Worm (Caenorhabditis elegans): Measurements from ENCODE around the gene F22F1.2.

F22F1.2 gene

ce11 chrX:8120281-8120680 is 30.2 kb downstream of the F22F1.2 start:
- TF ChIP-seq aly-1 (tag; optimal IDR thresholded peaks at IDR 0.05) (no peak), tra-4 (tag; optimal IDR thresholded peaks at IDR 0.05) (no peak), tbx-37 (GFP tag; conservative IDR thresholded peaks at IDR 0.05) (no peak), tbx-11 (GFP tag; IDR thresholded peaks at IDR 0.05) (no peak), hmbx-1 (tag; optimal IDR thresholded peaks at IDR 0.05) (no peak), hnd-1 (tag; optimal IDR thresholded peaks at IDR 0.05) (no peak), ets-7 (tag; optimal IDR thresholded peaks at IDR 0.05) (no peak), F13C5.2 (tag; optimal IDR thresholded peaks at IDR 0.05) (no peak), hmg-4 (GFP tag; optimal IDR thresholded peaks at IDR 0.05) (no peak), sea-1 (GFP tag; conservative IDR thresholded peaks at IDR 0.05) (no peak), pes-1 (GFP tag; IDR thresholded peaks at IDR 0.05) (no peak), ama-1 (optimal IDR thresholded peaks at IDR 0.05) (no peak)

DNA sequence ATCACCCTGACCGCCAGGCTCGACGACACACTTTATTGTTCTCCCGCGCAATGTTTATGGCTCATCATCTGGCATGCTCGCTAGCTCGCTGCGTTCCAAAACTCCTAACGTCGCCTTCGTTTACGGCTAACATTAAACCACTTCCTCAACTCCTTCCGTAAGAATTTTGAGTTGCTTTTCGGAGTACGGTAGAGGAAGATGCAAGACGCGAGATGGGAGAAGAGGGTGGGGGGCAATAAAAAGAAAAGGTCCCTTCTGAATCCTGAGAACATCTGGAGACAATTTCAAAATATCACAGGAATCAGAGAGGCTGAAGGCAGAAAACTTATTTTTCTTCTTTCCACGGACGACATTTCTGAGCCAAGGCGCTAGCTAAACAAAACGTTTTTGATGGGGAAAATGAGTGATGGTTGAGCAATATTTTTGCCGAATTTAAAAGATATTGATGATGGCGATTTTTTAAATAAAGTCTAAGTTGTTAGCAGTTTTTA is 32.6 kb downstream of the F22F1.2 start:
- TF ChIP-seq F13C5.2 (tag; optimal IDR thresholded peaks at IDR 0.05) (no peak), tbx-37 (GFP tag; conservative IDR thresholded peaks at IDR 0.05) (no peak)

- TF ChIP-seq hmg-4 (GFP tag; optimal IDR thresholded peaks at IDR 0.05) (no peak), sea-1 (GFP tag; conservative IDR thresholded peaks at IDR 0.05) (no peak), tra-4 (tag; optimal IDR thresholded peaks at IDR 0.05) (no peak), ceh-36 (tag; optimal IDR thresholded peaks at IDR 0.05) (no peak), pes-1 (GFP tag; IDR thresholded peaks at IDR 0.05) (no peak), tbx-11 (GFP tag; IDR thresholded peaks at IDR 0.05) (no peak), B0310.2 (tag; optimal IDR thresholded peaks at IDR 0.05) (no peak), flt-1 (GFP tag; IDR thresholded peaks at IDR 0.05) (no peak), hnd-1 (tag; optimal IDR thresholded peaks at IDR 0.05) (no peak), ceh-13 (GFP tag; optimal IDR thresholded peaks at IDR 0.05) (no peak), ets-7 (tag; optimal IDR thresholded peaks at IDR 0.05) (no peak), scrt-1 (GFP tag; IDR thresholded peaks at IDR 0.05) (no peak), ama-1 (optimal IDR thresholded peaks at IDR 0.05) (no peak), F13C5.2 (tag; optimal IDR thresholded peaks at IDR 0.05) (no peak), tbx-37 (GFP tag; conservative IDR thresholded peaks at IDR 0.05) (no peak), aly-1 (tag; optimal IDR thresholded peaks at IDR 0.05) (no peak), hmbx-1 (tag; optimal IDR thresholded peaks at IDR 0.05) (no peak)
These were observed 34.4 kb downstream of the F22F1.2 start, which contains the start of gene hlh-8 for ce11 chrX:8116157-8116556. Gene hlh-8 (plus strand): TSS chrX:8116457.

DNA sequence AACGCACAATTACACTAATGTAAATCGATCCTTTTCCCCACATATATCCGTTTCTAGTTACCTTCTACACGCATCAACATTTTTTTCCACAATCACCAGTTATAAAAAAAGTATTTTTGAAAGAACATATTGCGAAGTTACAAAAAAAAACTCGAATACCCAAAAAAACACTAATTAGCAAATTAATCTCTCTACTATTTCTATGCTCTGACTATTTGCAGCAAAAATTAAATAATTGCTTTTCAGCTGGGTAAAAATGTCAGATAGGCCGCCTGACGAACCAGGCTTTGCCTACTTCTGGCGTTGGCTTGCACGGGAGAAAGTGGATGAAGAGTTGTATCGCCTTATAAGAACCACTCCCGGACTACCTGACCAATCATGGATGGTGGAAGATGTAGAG is 40.3 kb downstream of the F22F1.2 start, which contains the start of gene K07E3.1:
TSS of gene K07E3.1 (plus strand) at position 247 of the 400 bp plus-strand sequence.
- TF ChIP-seq pes-1 (GFP tag; IDR thresholded peaks at IDR 0.05) = no peak
- TF ChIP-seq F13C5.2 (tag; optimal IDR thresholded peaks at IDR 0.05) = no peak
- TF ChIP-seq scrt-1 (GFP tag; IDR thresholded peaks at IDR 0.05) = no peak

- TF ChIP-seq hmg-4 (GFP tag; optimal IDR thresholded peaks at IDR 0.05) (no peak), flt-1 (GFP tag; IDR thresholded peaks at IDR 0.05) (no peak)
These were observed 41.0 kb downstream of the F22F1.2 start for ce11 chrX:8109531-8109930.

DNA sequence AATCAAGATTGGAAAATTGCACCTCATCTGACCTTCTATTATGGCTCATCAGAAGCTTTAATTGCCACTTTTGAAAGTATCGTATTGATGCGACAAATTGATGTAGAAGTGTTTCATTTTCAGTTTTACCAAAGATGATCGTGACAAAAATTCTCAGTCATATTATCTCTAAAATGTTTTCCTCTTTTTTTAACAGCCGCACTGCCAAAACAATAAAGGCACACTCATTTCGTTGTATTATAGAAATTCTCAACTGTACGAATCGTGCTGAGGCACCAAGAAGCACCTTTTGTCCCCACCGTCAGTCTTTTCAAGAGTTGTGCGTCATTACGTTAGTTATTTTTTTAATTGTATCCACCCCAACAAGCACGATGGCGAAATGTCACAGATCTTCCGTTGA is 42.6 kb downstream of the F22F1.2 start, which contains the start of gene K07E3.9:
TSS of gene K07E3.9 (plus strand) at position 301 of the 400 bp plus-strand sequence.
- TF ChIP-seq B0310.2 (tag; optimal IDR thresholded peaks at IDR 0.05) = no peak

ce11 chrX:8103899-8104298 is 46.6 kb downstream of the F22F1.2 start, which contains the start of gene K07E3.2:
Gene K07E3.2 (plus strand): TSS chrX:8104298.
- no peak for TF ChIP-seq tbx-11 (GFP tag; IDR thresholded peaks at IDR 0.05)
- no peak for TF ChIP-seq ets-7 (tag; optimal IDR thresholded peaks at IDR 0.05)
- TF ChIP-seq B0310.2 (tag; optimal IDR thresholded peaks at IDR 0.05) = no peak
- no peak for TF ChIP-seq ceh-13 (GFP tag; optimal IDR thresholded peaks at IDR 0.05)
- no peak for TF ChIP-seq F13C5.2 (tag; optimal IDR thresholded peaks at IDR 0.05)
- TF ChIP-seq hmbx-1 (tag; optimal IDR thresholded peaks at IDR 0.05) = no peak
- no peak for TF ChIP-seq ama-1 (optimal IDR thresholded peaks at IDR 0.05)
- no peak for TF ChIP-seq ceh-36 (tag; optimal IDR thresholded peaks at IDR 0.05)
- TF ChIP-seq hmg-4 (GFP tag; optimal IDR thresholded peaks at IDR 0.05) = no peak
- no peak for TF ChIP-seq aly-1 (tag; optimal IDR thresholded peaks at IDR 0.05)
- TF ChIP-seq tbx-37 (GFP tag; conservative IDR thresholded peaks at IDR 0.05) = no peak
